Worm (Caenorhabditis elegans) whole organism, young adult: ENCODE measurements around the gene col-76.
A peak's percentile ranks its signal among the peaks of the same experiment; 100 is the strongest.

Source experiments
- C06A6.2 ChIP-seq: fragments of 200-800 bp; sonication (Bioruptor generic); conservative IDR thresholded peaks from 2 replicates; pipeline ENCODE4 v1.3.6; 2022; ENCODE audit warnings: missing genetic modification characterization, missing compliant biosample characterization
- D2030.7 ChIP-seq: fragments of 200-800 bp; sonication (Bioruptor generic); IDR thresholded peaks from 2 replicates; pipeline ENCODE4 v1.3.6; 2022; ENCODE audit warnings: missing genetic modification reagents, missing genetic modification characterization, missing compliant biosample characterization
- F23B12.7 ChIP-seq: sonication (generic microtip); optimal IDR thresholded peaks from 2 replicates; lab custom pipeline; 2017; ENCODE audit warnings: missing genetic modification characterization, mild to moderate bottlenecking, missing compliant biosample characterization, antibody characterized with exemption, moderate library complexity; ENCODE audit not compliant: insufficient read depth
- K12H6.12 ChIP-seq: fragments of 200-800 bp; sonication (Bioruptor generic); optimal IDR thresholded peaks from 2 replicates; lab custom pipeline; 2018; ENCODE audit warnings: mild to moderate bottlenecking, missing genetic modification characterization, missing compliant biosample characterization
- T26A5.8 ChIP-seq: sonication (generic microtip); optimal IDR thresholded peaks from 2 replicates; lab custom pipeline; 2016; ENCODE audit warnings: missing genetic modification characterization, missing compliant biosample characterization
- Y95B8A.8 ChIP-seq: fragments of 200-800 bp; sonication (Bioruptor generic); IDR thresholded peaks from 2 replicates; pipeline ENCODE4 v1.3.6; 2022; ENCODE audit warnings: missing genetic modification reagents, missing genetic modification characterization, missing compliant biosample characterization
- ZK185.1 ChIP-seq: sonication (generic microtip); optimal IDR thresholded peaks from 2 replicates; lab custom pipeline; 2016; ENCODE audit warnings: mild to moderate bottlenecking, missing genetic modification characterization, missing compliant biosample characterization; ENCODE audit not compliant: poor library complexity, severe bottlenecking
- akir-1 ChIP-seq: fragments of 200-800 bp; sonication (Bioruptor generic); optimal IDR thresholded peaks from 2 replicates; lab custom pipeline; 2018; ENCODE audit warnings: mild to moderate bottlenecking, missing genetic modification characterization, moderate library complexity, missing compliant biosample characterization
- attf-3 ChIP-seq: fragments of 200-800 bp; sonication (Bioruptor generic); conservative IDR thresholded peaks from 2 replicates; pipeline ENCODE4 v1.3.6; 2022; ENCODE audit warnings: missing genetic modification reagents, missing genetic modification characterization, missing compliant biosample characterization
- bed-2 ChIP-seq: fragments of 200-800 bp; sonication (Bioruptor generic); IDR thresholded peaks from 2 replicates; pipeline ENCODE4 v1.3.6; 2022; ENCODE audit warnings: missing genetic modification reagents, missing genetic modification characterization, missing compliant biosample characterization
- ceh-40 ChIP-seq: fragments of 200-800 bp; sonication (Bioruptor generic); IDR thresholded peaks from 2 replicates; pipeline ENCODE4 v1.3.6; 2022; ENCODE audit warnings: missing genetic modification characterization, missing compliant biosample characterization
- ceh-58 ChIP-seq: fragments of 200-800 bp; sonication (Bioruptor generic); IDR thresholded peaks from 2 replicates; pipeline ENCODE4 v1.3.6; 2022; ENCODE audit warnings: missing genetic modification characterization, missing compliant biosample characterization
- ceh-91 ChIP-seq: fragments of 200-800 bp; sonication (Bioruptor generic); IDR thresholded peaks from 2 replicates; pipeline ENCODE4 v1.3.6; 2022; ENCODE audit warnings: missing genetic modification reagents, missing genetic modification characterization, missing compliant biosample characterization
- efl-1 ChIP-seq: fragments of 150-350 bp; optimal IDR thresholded peaks from 2 replicates; lab custom pipeline; 2014; ENCODE audit warnings: missing biosample characterization, missing genetic modification reagents, missing genetic modification characterization
- ekl-4 ChIP-seq: fragments of 200-800 bp; sonication (Bioruptor generic); IDR thresholded peaks from 2 replicates; pipeline ENCODE4 v1.3.6; 2022; ENCODE audit warnings: missing genetic modification reagents, missing genetic modification characterization, missing compliant biosample characterization
- gei-17 ChIP-seq: fragments of 200-800 bp; sonication (Bioruptor generic); optimal IDR thresholded peaks from 2 replicates; lab custom pipeline; 2018; ENCODE audit warnings: mild to moderate bottlenecking, missing genetic modification characterization, missing compliant biosample characterization
- him-1 ChIP-seq: sonication (generic microtip); optimal IDR thresholded peaks from 2 replicates; lab custom pipeline; 2016; ENCODE audit warnings: missing genotype, missing genetic modification reagents, missing genetic modification characterization, missing compliant biosample characterization
- hmg-20 ChIP-seq: fragments of 200-800 bp; sonication (Bioruptor generic); IDR thresholded peaks from 2 replicates; pipeline ENCODE4 v1.3.6; 2022; ENCODE audit warnings: missing genetic modification reagents, missing genetic modification characterization, missing compliant biosample characterization
- let-607 ChIP-seq, 2 experiments: fragments of 200-800 bp in 1 of 2; sonication (Bioruptor generic) in 1 of 2; sonication (generic microtip) in 1 of 2; optimal IDR thresholded peaks; 2 replicates each; lab custom pipeline; 2016 to 2018; ENCODE audit warnings: mild to moderate bottlenecking in 2 of 2, missing compliant biosample characterization in 2 of 2, missing genetic modification characterization in 2 of 2, moderate library complexity in 2 of 2, missing genotype in 1 of 2
- lin-26 ChIP-seq: fragments of 200-800 bp; sonication (Bioruptor generic); IDR thresholded peaks from 2 replicates; pipeline ENCODE4 v1.3.6; 2022; ENCODE audit warnings: missing genetic modification reagents, missing genetic modification characterization, missing compliant biosample characterization
- lin-35 ChIP-seq, 3 experiments: fragments of 150-350 bp in 2 of 3; sonication (generic microtip) in 1 of 3; optimal IDR thresholded peaks; 2 replicates each; lab custom pipeline; 2014 to 2018; ENCODE audit warnings: missing biosample characterization in 3 of 3, missing genetic modification characterization in 3 of 3, missing genetic modification reagents in 3 of 3
- lir-1 ChIP-seq: fragments of 200-800 bp; sonication (Bioruptor generic); conservative IDR thresholded peaks from 2 replicates; pipeline ENCODE4 v1.3.6; 2022; ENCODE audit warnings: missing genetic modification reagents, missing genetic modification characterization, missing compliant biosample characterization
- madf-3 ChIP-seq: fragments of 200-800 bp; sonication (Bioruptor generic); IDR thresholded peaks from 2 replicates; pipeline ENCODE4 v1.3.6; 2022; ENCODE audit warnings: missing genetic modification reagents, missing genetic modification characterization, missing compliant biosample characterization
- mcd-1 ChIP-seq: fragments of 200-800 bp; sonication (Bioruptor generic); IDR thresholded peaks from 2 replicates; pipeline ENCODE4 v1.3.6; 2022; ENCODE audit warnings: missing genetic modification reagents, missing genetic modification characterization, missing compliant biosample characterization
- mel-28 ChIP-seq: sonication (generic microtip); optimal IDR thresholded peaks from 2 replicates; lab custom pipeline; 2016; ENCODE audit warnings: borderline replicate concordance, mild to moderate bottlenecking, missing genetic modification characterization, missing compliant biosample characterization
- mxl-1 ChIP-seq: sonication (generic microtip); optimal IDR thresholded peaks from 2 replicates; lab custom pipeline; 2016; ENCODE audit warnings: missing genetic modification characterization, missing compliant biosample characterization
- nhr-80 ChIP-seq: sonication (generic microtip); optimal IDR thresholded peaks from 2 replicates; lab custom pipeline; 2016; ENCODE audit warnings: missing genetic modification characterization, missing compliant biosample characterization
- pha-4 ChIP-seq: fragments of 150-350 bp; sonication (generic microtip); optimal IDR thresholded peaks from 2 replicates; lab custom pipeline; 2014; ENCODE audit warnings: missing biosample characterization, missing genetic modification reagents, missing genetic modification characterization
- rpc-1 ChIP-seq, 2 experiments: fragments of 150-350 bp in 1 of 2; sonication (generic microtip) in 1 of 2; optimal IDR thresholded peaks; 2 replicates each; lab custom pipeline; 2014 to 2018; ENCODE audit warnings: missing biosample characterization in 1 of 2, missing genetic modification characterization in 1 of 2, missing genetic modification reagents in 1 of 2, missing genotype in 1 of 2
- snpc-4 ChIP-seq, 5 experiments: fragments of 150-350 bp in 1 of 5; sonication (generic microtip) in 4 of 5; optimal IDR thresholded peaks; 2 replicates each; lab custom pipeline; 2014 to 2018; ENCODE audit warnings: missing genetic modification characterization in 5 of 5, missing biosample characterization in 3 of 5, antibody characterized with exemption in 2 of 5, mild to moderate bottlenecking in 2 of 5, missing compliant biosample characterization in 2 of 5, missing genotype in 2 of 5, moderate library complexity in 2 of 5, missing genetic modification reagents in 1 of 5
- somi-1 ChIP-seq: fragments of 200-800 bp; sonication (Bioruptor generic); optimal IDR thresholded peaks from 2 replicates; lab custom pipeline; 2018; ENCODE audit warnings: mild to moderate bottlenecking, missing genetic modification characterization, missing compliant biosample characterization
- tbp1 ChIP-seq: fragments of 200-800 bp; sonication (Bioruptor generic); optimal IDR thresholded peaks from 2 replicates; lab custom pipeline; 2018; ENCODE audit warnings: mild to moderate bottlenecking, missing genetic modification characterization, missing compliant biosample characterization
- unc-62 ChIP-seq: fragments of 150-350 bp; optimal IDR thresholded peaks from 2 replicates; lab custom pipeline; 2014; ENCODE audit warnings: missing biosample characterization, missing genetic modification reagents, missing genetic modification characterization
- xnd-1 ChIP-seq: sonication (generic microtip); optimal IDR thresholded peaks from 2 replicates; lab custom pipeline; 2016; ENCODE audit warnings: missing genotype, missing genetic modification reagents, missing genetic modification characterization, missing compliant biosample characterization
- ztf-22 ChIP-seq: fragments of 200-800 bp; sonication (Bioruptor generic); optimal IDR thresholded peaks from 2 replicates; lab custom pipeline; 2018; ENCODE audit warnings: mild to moderate bottlenecking, missing genetic modification characterization, moderate library complexity, missing compliant biosample characterization
- ztf-25 ChIP-seq: fragments of 200-800 bp; sonication (Bioruptor generic); IDR thresholded peaks from 2 replicates; pipeline ENCODE4 v1.3.6; 2022; ENCODE audit warnings: missing genetic modification reagents, missing genetic modification characterization, missing compliant biosample characterization
- ztf-26 ChIP-seq: sonication (generic microtip); optimal IDR thresholded peaks from 2 replicates; lab custom pipeline; 2017; ENCODE audit warnings: missing genetic modification characterization, missing compliant biosample characterization
- ztf-6 ChIP-seq: fragments of 200-800 bp; sonication (Bioruptor generic); IDR thresholded peaks from 2 replicates; pipeline ENCODE4 v1.3.6; 2022; ENCODE audit warnings: missing genetic modification reagents, missing genetic modification characterization, missing compliant biosample characterization

col-76 gene

DNA sequence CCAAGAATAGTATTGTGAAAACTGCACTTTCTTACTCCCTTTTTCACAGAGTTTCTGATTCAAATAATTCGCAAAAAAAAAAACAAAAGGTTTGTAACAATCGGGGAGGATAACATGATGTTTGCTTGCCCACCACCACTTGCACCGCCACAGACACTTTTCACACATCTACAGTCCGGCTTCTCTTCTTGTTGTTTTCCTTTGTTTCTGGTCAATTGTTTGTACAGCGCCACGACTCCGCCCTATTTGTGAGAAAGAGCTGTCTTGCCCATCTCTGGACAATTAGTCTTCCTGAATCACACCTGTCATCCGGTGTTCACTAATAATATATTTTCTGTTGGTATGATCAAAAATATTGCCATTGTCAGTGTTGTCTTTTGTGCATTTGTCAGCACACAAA is 26.8 kb downstream of the col-76 start, which contains the start of gene M110.9:
Gene M110.9, plus strand, starts transcription at position 301 of the 400 bp plus-strand sequence.
- TF ChIP-seq unc-62 (GFP tag; lab: Kevin White, UChicago) (no peak), madf-3 (GFP tag; lab: Robert Waterston, UW) (0 out of 2 replicates have a peak, but pooled peaks have one; percentile 27)
- TF ChIP-seq, all 124 proteins: peak for 1

- TF ChIP-seq ceh-58: no peak
- TF ChIP-seq madf-3 (GFP tag; lab: Robert Waterston, UW): no peak
- TF ChIP-seq, all 124 proteins: peak for 0
These were observed 28.4 kb downstream of the col-76 start, which contains the start of gene M110.7 for ce11 chrII:8232489-8232888. Gene M110.7, plus strand, starts transcription at chrII:8232789.

DNA sequence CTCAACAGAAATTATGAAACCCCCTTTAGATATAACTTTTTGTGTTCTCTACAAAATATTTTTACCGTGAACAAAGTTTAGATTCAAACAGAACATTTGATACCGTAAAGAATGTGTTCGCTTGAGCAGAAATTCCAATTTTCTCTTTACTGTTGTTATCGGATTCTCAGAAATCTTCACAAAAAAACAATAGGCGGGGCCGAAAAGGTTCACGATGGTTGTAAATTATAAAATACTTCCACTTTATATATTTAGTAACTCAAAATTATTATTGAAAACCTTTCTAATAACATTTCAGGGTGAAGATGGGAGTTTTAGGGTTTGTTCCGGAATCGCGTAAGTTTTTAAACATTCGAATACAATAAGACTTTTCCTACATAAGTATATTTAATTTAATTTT is 34.0 kb downstream of the col-76 start, which contains the start of gene nlp-5:
Gene nlp-5, plus strand, starts transcription at position 301 of the 400 bp plus-strand sequence.
- no peak for TF ChIP-seq mel-28 (tag; lab: Kevin White, UChicago)
- no peak for TF ChIP-seq mxl-1 (tag; lab: Kevin White, UChicago)
- TF ChIP-seq xnd-1 (tag; lab: Kevin White, UChicago): no peak
- no peak for TF ChIP-seq F23B12.7 (tag; lab: Kevin White, UChicago)
- TF ChIP-seq D2030.7 (GFP tag; lab: Robert Waterston, UW): no peak
- no peak for TF ChIP-seq ztf-22
- TF ChIP-seq somi-1 (GFP tag; lab: Kevin White, UChicago): no peak
- TF ChIP-seq akir-1: no peak
- TF ChIP-seq mcd-1 (GFP tag; lab: Robert Waterston, UW): no peak
- TF ChIP-seq C06A6.2 (GFP tag; lab: Robert Waterston, UW): no peak
- no peak for TF ChIP-seq K12H6.12
- TF ChIP-seq tbp1 (GFP tag; lab: Kevin White, UChicago): no peak
- no peak for TF ChIP-seq rpc-1 (optimal IDR thresholded peaks at IDR 0.05; lab: Kevin White, UChicago)
- TF ChIP-seq rpc-1 (tag; optimal IDR thresholded peaks at IDR 0.05; lab: Kevin White, UChicago): no peak
- TF ChIP-seq snpc-4 (GFP tag; optimal IDR thresholded peaks at IDR 0.05; lab: Kevin White, UChicago): no peak
- no peak for TF ChIP-seq snpc-4 (tag; optimal IDR thresholded peaks at IDR 0.05; lab: Kevin White, UChicago)
- no peak for TF ChIP-seq ZK185.1
- no peak for TF ChIP-seq ztf-25 (GFP tag; lab: Robert Waterston, UW)

DNA sequence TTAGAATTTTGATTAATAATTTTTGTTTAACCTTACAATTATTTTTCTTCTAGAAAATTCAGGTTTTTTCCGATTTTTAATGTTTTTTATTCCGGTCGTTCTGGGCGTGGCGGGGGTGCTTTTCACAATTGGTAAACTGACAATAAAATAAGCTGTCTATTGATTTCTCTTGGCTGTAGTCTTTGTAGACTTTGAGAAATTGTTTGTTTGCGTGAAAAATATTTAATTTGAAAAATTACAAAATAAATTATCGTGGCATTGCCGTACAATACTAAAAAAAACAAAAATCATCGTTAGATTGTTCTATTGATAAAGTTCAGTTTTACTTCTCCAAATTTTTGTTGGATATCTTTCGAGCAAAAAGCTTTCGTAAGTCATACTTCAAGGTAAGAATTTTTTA is 42.3 kb downstream of the col-76 start, which contains the start of gene F35C11.3:
Gene F35C11.3, plus strand, starts transcription at position 301 of the 400 bp plus-strand sequence.
- no peak for TF ChIP-seq attf-3 (GFP tag; lab: Robert Waterston, UW)
- TF ChIP-seq mcd-1 (GFP tag; lab: Robert Waterston, UW): no peak
- no peak for TF ChIP-seq lin-26 (GFP tag; lab: Robert Waterston, UW)
- TF ChIP-seq bed-2: no peak

ce11 chrII:8248745-8249144 is 44.6 kb downstream of the col-76 start, which contains the start of the genes F35C11.2 and F35C11.4:
Gene F35C11.2, minus strand, starts transcription at chrII:8248834.
Gene F35C11.4, plus strand, starts transcription at chrII:8249004.
- no peak for TF ChIP-seq ztf-6 (GFP tag; lab: Robert Waterston, UW)
- peak in 1 of 2 experiments; percentile 9 for TF ChIP-seq let-607 (tag; optimal IDR thresholded peaks at IDR 0.05; lab: Kevin White, UChicago)
- TF ChIP-seq nhr-80: peak; percentile 89
- TF ChIP-seq pha-4: peak; percentile 16
- TF ChIP-seq unc-62 (GFP tag; lab: Kevin White, UChicago): peak; percentile 77

DNA sequence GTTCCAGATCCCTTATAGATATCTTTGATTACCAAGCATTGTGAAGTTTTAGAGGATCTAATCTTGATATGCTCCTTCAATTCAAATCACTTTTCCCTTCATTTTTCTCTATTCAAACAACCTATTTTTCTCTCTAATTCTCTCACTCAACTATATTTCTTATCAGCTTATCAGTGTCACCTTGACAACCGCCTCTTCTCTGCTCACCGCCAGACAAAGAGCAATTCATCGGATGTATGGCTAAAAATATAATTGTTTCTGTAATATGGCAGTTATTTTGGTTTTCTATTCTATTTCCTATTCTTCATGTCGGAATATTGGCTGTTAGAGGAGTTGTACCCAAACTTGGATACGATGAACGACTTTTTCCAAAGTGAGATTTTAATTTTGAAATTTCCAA is 45.6 kb downstream of the col-76 start:
- no peak for TF ChIP-seq ceh-40 (GFP tag; lab: Robert Waterston, UW)
- no peak for TF ChIP-seq Y95B8A.8 (GFP tag; lab: Robert Waterston, UW)
- no peak for TF ChIP-seq efl-1 (GFP tag; lab: Kevin White, UChicago)
- no peak for TF ChIP-seq ceh-91 (GFP tag; lab: Robert Waterston, UW)
- TF ChIP-seq gei-17: no peak
- TF ChIP-seq pha-4: no peak
- TF ChIP-seq lir-1 (GFP tag; lab: Robert Waterston, UW): no peak
- TF ChIP-seq hmg-20 (GFP tag; lab: Robert Waterston, UW): no peak
- no peak for TF ChIP-seq ztf-26 (tag; lab: Kevin White, UChicago)
- no peak for TF ChIP-seq him-1 (tag; lab: Kevin White, UChicago)
- no peak for TF ChIP-seq ekl-4 (GFP tag; lab: Robert Waterston, UW)
- no peak for TF ChIP-seq lin-35 (GFP tag; optimal IDR thresholded peaks at IDR 0.05; lab: Kevin White, UChicago)
- no peak for TF ChIP-seq K12H6.12
- TF ChIP-seq mxl-1 (tag; lab: Kevin White, UChicago): no peak
- TF ChIP-seq xnd-1 (tag; lab: Kevin White, UChicago): no peak
- TF ChIP-seq T26A5.8 (tag; lab: Kevin White, UChicago): no peak
